Fruit fly (Drosophila melanogaster): Measurements from ENCODE around the gene X11Lbeta.

DNA sequence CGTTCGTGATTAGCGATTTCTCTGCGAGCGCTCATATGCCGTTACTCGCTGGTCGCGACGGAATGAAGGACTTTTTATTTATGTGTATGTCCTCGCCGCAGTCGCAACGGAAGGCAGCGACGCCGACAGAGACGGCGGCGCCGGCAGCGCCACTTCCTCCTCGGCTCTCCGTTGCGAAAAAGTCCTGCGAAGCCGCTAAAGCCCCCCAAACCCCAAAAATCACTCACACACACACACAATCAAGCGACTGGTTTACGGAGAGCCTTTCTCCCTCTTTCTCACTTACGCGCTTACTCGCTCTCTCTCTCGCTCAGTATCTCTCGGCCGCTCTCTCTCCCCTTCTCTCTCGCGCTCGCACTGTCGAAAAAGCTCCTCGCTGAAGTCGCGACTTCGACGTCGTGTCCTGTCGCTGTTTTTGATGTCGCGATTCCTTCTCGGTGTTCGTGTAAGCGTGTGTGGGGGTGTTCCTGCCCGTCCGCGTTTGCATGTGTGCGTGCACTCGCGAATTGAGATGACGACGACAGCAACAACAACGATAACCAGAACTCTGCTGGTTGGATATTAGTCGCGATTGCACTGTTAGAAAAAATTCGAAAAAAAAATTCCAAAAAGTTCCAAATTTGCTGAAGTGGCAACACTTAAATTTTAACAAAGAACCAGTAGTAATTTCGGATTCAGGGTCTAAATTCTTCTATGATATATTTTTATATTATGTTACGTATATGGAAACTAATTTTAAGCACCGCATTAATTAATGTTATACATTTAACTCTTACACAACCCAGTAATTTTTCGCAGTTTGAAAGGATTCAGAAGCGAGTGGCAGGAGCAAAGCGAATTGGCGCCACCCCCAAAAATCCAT lies 7.2 kb upstream of the X11Lbeta start, which contains the start of gene CG43347:
- TF ChIP-seq pan (optimal IDR thresholded peaks at IDR 0.05) (no peak), EcR (GFP tag; optimal IDR thresholded peaks at IDR 0.05) (no peak), CG8478 (optimal IDR thresholded peaks at IDR 0.05) (no peak), psq (optimal IDR thresholded peaks at IDR 0.05) (no peak), usp (GFP tag; optimal IDR thresholded peaks at IDR 0.05) (no peak)
